Worm (Caenorhabditis elegans) whole organism, L2 larva: ENCODE results near the gene alkb-7.

Experiments
- C34F6.9 ChIP-seq: fragments of 150-350 bp; optimal IDR thresholded peaks from 2 replicates; lab custom pipeline; 2014; ENCODE audit warnings: missing biosample characterization, missing genetic modification characterization
- F13H6.1 ChIP-seq: sonication (generic microtip); optimal IDR thresholded peaks from 2 replicates; lab custom pipeline; 2016; ENCODE audit warnings: missing genetic modification characterization, missing compliant biosample characterization
- R02D3.7 ChIP-seq: fragments of 150-350 bp; optimal IDR thresholded peaks from 2 replicates; lab custom pipeline; 2014; ENCODE audit warnings: missing biosample characterization, missing genetic modification characterization
- ZK546.5 ChIP-seq: sonication (generic microtip); optimal IDR thresholded peaks from 2 replicates; lab custom pipeline; 2017; ENCODE audit warnings: missing biosample characterization, missing genetic modification characterization
- aly-2 ChIP-seq: fragments of 150-350 bp; optimal IDR thresholded peaks from 2 replicates; lab custom pipeline; 2014; ENCODE audit warnings: missing biosample characterization, missing genetic modification characterization
- ama-1 ChIP-seq: fragments of 150-350 bp; optimal IDR thresholded peaks from 2 replicates; lab custom pipeline; 2018; ENCODE audit warnings: inconsistent platforms
- blmp-1 ChIP-seq: sonication (generic microtip); optimal IDR thresholded peaks from 2 replicates; lab custom pipeline; 2017; ENCODE audit warnings: missing genetic modification characterization, mild to moderate bottlenecking, missing compliant biosample characterization, antibody characterized with exemption, moderate library complexity; ENCODE audit not compliant: insufficient read depth
- ceh-16 ChIP-seq: fragments of 150-350 bp; optimal IDR thresholded peaks from 2 replicates; lab custom pipeline; 2014; ENCODE audit warnings: missing biosample characterization, missing genetic modification characterization
- crh-2 ChIP-seq: sonication (generic microtip); optimal IDR thresholded peaks from 2 replicates; lab custom pipeline; 2017; ENCODE audit warnings: missing biosample characterization, missing genetic modification characterization
- egl-27 ChIP-seq: sonication (generic microtip); optimal IDR thresholded peaks from 3 replicates; lab custom pipeline; 2017; ENCODE audit warnings: missing biosample characterization, missing genetic modification reagents, missing genetic modification characterization
- fos-1 ChIP-seq: fragments of 150-350 bp; optimal IDR thresholded peaks from 2 replicates; lab custom pipeline; 2014; ENCODE audit warnings: missing biosample characterization, missing genetic modification characterization
- gmeb-1 ChIP-seq: fragments of 150-350 bp; optimal IDR thresholded peaks from 2 replicates; lab custom pipeline; 2014; ENCODE audit warnings: missing biosample characterization, missing genetic modification characterization
- lin-11 ChIP-seq: fragments of 150-350 bp; sonication (generic microtip); optimal IDR thresholded peaks from 2 replicates; lab custom pipeline; 2014; ENCODE audit warnings: missing biosample characterization, missing genetic modification characterization, inconsistent platforms, mixed read lengths
- lin-13 ChIP-seq: fragments of 150-350 bp; optimal IDR thresholded peaks from 2 replicates; lab custom pipeline; 2014; ENCODE audit warnings: missing biosample characterization, missing genetic modification reagents, missing genetic modification characterization
- lin-39 ChIP-seq: fragments of 150-350 bp; optimal IDR thresholded peaks from 2 replicates; lab custom pipeline; 2014; ENCODE audit warnings: missing biosample characterization, missing genetic modification reagents, missing genetic modification characterization
- lsy-2 ChIP-seq, 2 experiments: fragments of 150-350 bp in 1 of 2; sonication (generic microtip) in 1 of 2; optimal IDR thresholded peaks; 2 replicates each; lab custom pipeline; 2014 to 2017; ENCODE audit warnings: missing biosample characterization in 2 of 2, missing genetic modification characterization in 2 of 2
- mab-5 ChIP-seq: fragments of 150-350 bp; optimal IDR thresholded peaks from 2 replicates; lab custom pipeline; 2014; ENCODE audit warnings: missing biosample characterization, missing genetic modification characterization
- mbf-1 ChIP-seq: sonication (generic microtip); optimal IDR thresholded peaks from 2 replicates; lab custom pipeline; 2017; ENCODE audit warnings: missing biosample characterization, missing genetic modification characterization
- mdl-1 ChIP-seq, 2 experiments: fragments of 150-350 bp in 1 of 2; sonication (generic microtip) in 1 of 2; optimal IDR thresholded peaks; 2 replicates each; lab custom pipeline; 2017; ENCODE audit warnings: missing biosample characterization in 2 of 2, missing genetic modification characterization in 2 of 2
- nhr-11 ChIP-seq: fragments of 150-350 bp; optimal IDR thresholded peaks from 2 replicates; lab custom pipeline; 2014; ENCODE audit warnings: missing biosample characterization, missing genetic modification characterization
- nhr-12 ChIP-seq: fragments of 150-350 bp; optimal IDR thresholded peaks from 2 replicates; lab custom pipeline; 2014; ENCODE audit warnings: missing biosample characterization, missing genetic modification characterization
- nhr-129 ChIP-seq: fragments of 150-350 bp; optimal IDR thresholded peaks from 2 replicates; lab custom pipeline; 2014; ENCODE audit warnings: missing biosample characterization, missing genetic modification characterization
- nhr-21 ChIP-seq: fragments of 150-350 bp; optimal IDR thresholded peaks from 2 replicates; lab custom pipeline; 2014; ENCODE audit warnings: missing biosample characterization, missing genetic modification characterization
- nhr-237 ChIP-seq: fragments of 150-350 bp; optimal IDR thresholded peaks from 2 replicates; lab custom pipeline; 2014; ENCODE audit warnings: missing biosample characterization, missing genetic modification characterization
- nhr-25 ChIP-seq: fragments of 150-350 bp; sonication (generic microtip); optimal IDR thresholded peaks from 3 replicates; lab custom pipeline; 2014; ENCODE audit warnings: missing biosample characterization, missing genetic modification characterization
- nhr-6 ChIP-seq: fragments of 150-350 bp; optimal IDR thresholded peaks from 2 replicates; lab custom pipeline; 2014; ENCODE audit warnings: missing biosample characterization, missing genetic modification characterization
- sem-4 ChIP-seq: fragments of 150-350 bp; optimal IDR thresholded peaks from 2 replicates; lab custom pipeline; 2014; ENCODE audit warnings: missing biosample characterization, missing genetic modification reagents, missing genetic modification characterization
- skn-1 ChIP-seq: sonication (generic microtip); optimal IDR thresholded peaks from 2 replicates; lab custom pipeline; 2017; ENCODE audit warnings: missing biosample characterization, missing genetic modification characterization
- sma-3 ChIP-seq: sonication (generic microtip); optimal IDR thresholded peaks from 2 replicates; lab custom pipeline; 2016; ENCODE audit warnings: missing genetic modification reagents, missing genetic modification characterization, missing compliant biosample characterization
- sma-9 ChIP-seq, 2 experiments: fragments of 150-350 bp in 1 of 2; sonication (generic microtip) in 1 of 2; optimal IDR thresholded peaks; 2 replicates each; lab custom pipeline; 2014 to 2016; ENCODE audit warnings: missing genetic modification characterization in 2 of 2, mild to moderate bottlenecking in 1 of 2, missing biosample characterization in 1 of 2, missing compliant biosample characterization in 1 of 2, missing genetic modification reagents in 1 of 2, moderate library complexity in 1 of 2
- snpc-4 ChIP-seq: fragments of 150-350 bp; optimal IDR thresholded peaks from 2 replicates; lab custom pipeline; 2014; ENCODE audit warnings: missing biosample characterization, missing genetic modification characterization
- unc-39 ChIP-seq: fragments of 150-350 bp; optimal IDR thresholded peaks from 2 replicates; lab custom pipeline; 2014; ENCODE audit warnings: missing biosample characterization, missing genetic modification characterization
- unc-55 ChIP-seq: fragments of 150-350 bp; sonication (generic microtip); optimal IDR thresholded peaks from 3 replicates; lab custom pipeline; 2014; ENCODE audit warnings: missing biosample characterization, missing genetic modification reagents, missing genetic modification characterization
- zag-1 ChIP-seq: fragments of 150-350 bp; optimal IDR thresholded peaks from 2 replicates; lab custom pipeline; 2014; ENCODE audit warnings: missing biosample characterization, missing genetic modification characterization
- ztf-11 ChIP-seq: sonication (generic microtip); optimal IDR thresholded peaks from 2 replicates; lab custom pipeline; 2017; ENCODE audit warnings: missing biosample characterization, missing genetic modification characterization

The alkb-7 gene

ce11 chrII:12810709-12811108 is 22.8 kb upstream of the alkb-7 start, which contains the start of gene Y46G5A.20:
TSS of gene Y46G5A.20 (plus strand) at chrII:12811009.
- TF ChIP-seq fos-1 (tag; lab: Kevin White, UChicago) (peak; percentile 5), blmp-1 (tag; lab: Kevin White, UChicago) (no peak)

- TF ChIP-seq egl-27 (no peak), nhr-129 (peak; percentile 72)
Observed at ce11 chrII:12809725-12810124, 21.8 kb upstream of the alkb-7 start.

- no peak for TF ChIP-seq mab-5 (tag; lab: Kevin White, UChicago)
- no peak for TF ChIP-seq sem-4
- TF ChIP-seq fos-1 (tag; lab: Kevin White, UChicago) = no peak
- no peak for TF ChIP-seq skn-1 (tag; lab: Kevin White, UChicago)
- TF ChIP-seq blmp-1 (tag; lab: Kevin White, UChicago) = no peak
Observed at ce11 chrII:12808746-12809145, 20.8 kb upstream of the alkb-7 start.

- TF ChIP-seq sma-9 (GFP tag; optimal IDR thresholded peaks at IDR 0.05; lab: Kevin White, UChicago) = no peak
- no peak for TF ChIP-seq sma-9 (tag; optimal IDR thresholded peaks at IDR 0.05; lab: Kevin White, UChicago)
- no peak for TF ChIP-seq nhr-25 (tag; lab: Kevin White, UChicago)
- no peak for TF ChIP-seq zag-1 (tag; lab: Kevin White, UChicago)
- TF ChIP-seq unc-55 (GFP tag; lab: Kevin White, UChicago) = no peak
- peak; percentile 36 for TF ChIP-seq fos-1 (tag; lab: Kevin White, UChicago)
- no peak for TF ChIP-seq nhr-12
Observed at ce11 chrII:12806602-12807182, 18.7 kb upstream of the alkb-7 start, which contains the start of gene spds-1. TSS of gene spds-1 (plus strand) at chrII:12806899.

DNA sequence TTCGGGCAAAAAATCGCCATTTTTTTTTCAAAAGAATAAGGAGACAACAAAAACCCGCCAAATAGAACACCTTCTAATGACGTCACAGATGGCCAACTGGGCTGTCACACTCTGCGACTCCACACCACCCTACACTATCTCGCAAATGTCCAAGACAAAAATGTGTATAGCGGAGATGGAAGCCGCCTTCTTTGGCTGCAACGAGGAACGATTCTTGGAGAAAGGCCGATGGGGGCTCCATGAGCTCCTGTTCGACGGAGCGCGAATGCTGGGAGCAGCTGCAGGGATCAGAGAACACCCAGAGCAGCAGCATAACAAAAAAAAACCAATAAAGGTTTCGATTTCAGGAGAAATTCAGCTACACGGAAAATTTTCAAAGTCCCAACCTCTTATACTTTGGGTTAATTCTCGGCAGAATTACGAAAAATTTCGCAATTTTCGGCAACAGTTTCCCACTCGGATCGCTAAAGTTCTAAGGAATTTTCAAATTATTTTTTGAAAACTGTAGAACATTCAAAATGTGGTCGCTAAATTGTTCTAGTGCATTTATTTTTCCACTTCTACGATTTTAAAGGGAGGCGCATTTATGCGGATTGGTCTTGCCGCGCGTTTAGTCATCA is 17.9 kb upstream of the alkb-7 start:
- TF ChIP-seq lin-11 (peak; percentile 45), mab-5 (tag; lab: Kevin White, UChicago) (no peak), ceh-16 (tag; lab: Kevin White, UChicago) (no peak), sma-3 (no peak), R02D3.7 (tag; lab: Kevin White, UChicago) (no peak), lsy-2 (tag; optimal IDR thresholded peaks at IDR 0.05; lab: Kevin White, UChicago) (peak; percentile 23 to 60), F13H6.1 (tag; lab: Kevin White, UChicago) (peak; percentile 35), nhr-11 (tag; lab: Kevin White, UChicago) (no peak), nhr-237 (tag; lab: Kevin White, UChicago) (no peak), mbf-1 (no peak), unc-55 (GFP tag; lab: Kevin White, UChicago) (peak; percentile 76), nhr-21 (tag; lab: Kevin White, UChicago) (no peak), ZK546.5 (tag; lab: Kevin White, UChicago) (no peak), nhr-6 (no peak), lin-13 (GFP tag; lab: Kevin White, UChicago) (peak; percentile 31), C34F6.9 (tag; lab: Kevin White, UChicago) (peak; percentile 58), egl-27 (peak; percentile 9), snpc-4 (tag; lab: Kevin White, UChicago) (no peak), nhr-129 (peak; percentile 54), zag-1 (tag; lab: Kevin White, UChicago) (peak; percentile 2), fos-1 (tag; lab: Kevin White, UChicago) (peak; percentile 11), gmeb-1 (tag; lab: Kevin White, UChicago) (no peak), aly-2 (tag; lab: Kevin White, UChicago) (no peak), crh-2 (tag; lab: Kevin White, UChicago) (peak; percentile 13)

DNA sequence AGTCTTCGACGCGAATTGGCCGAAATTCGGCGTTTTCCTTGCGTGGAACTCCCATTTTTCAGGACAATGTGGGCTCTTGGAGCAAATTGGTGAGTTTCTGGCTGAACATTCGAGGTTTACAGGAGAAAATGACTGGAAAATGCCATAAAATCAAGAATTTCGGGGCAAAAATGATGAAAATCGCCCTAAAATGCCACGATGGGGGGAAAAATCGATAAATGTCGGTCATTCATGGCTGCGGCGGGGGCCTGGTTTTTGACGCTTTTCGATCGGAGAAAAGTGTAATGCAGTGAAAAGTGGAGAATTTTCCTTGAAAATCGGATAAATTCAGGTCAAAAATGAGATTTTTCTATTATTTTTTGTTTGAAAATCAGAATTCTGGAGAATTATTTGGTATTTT is 17.2 kb upstream of the alkb-7 start, which contains the start of the genes Y46G5A.18 and Y46G5A.47:
Gene Y46G5A.18, minus strand, starts transcription at position 101 of the 400 bp plus-strand sequence.
Gene Y46G5A.47, minus strand, starts transcription at position 146 of the 400 bp plus-strand sequence.
- no peak for TF ChIP-seq lin-39 (tag; lab: Kevin White, UChicago)
- TF ChIP-seq mdl-1 (tag; optimal IDR thresholded peaks at IDR 0.05; lab: Kevin White, UChicago) = no peak
- no peak for TF ChIP-seq R02D3.7 (tag; lab: Kevin White, UChicago)
- TF ChIP-seq unc-39 = no peak
- TF ChIP-seq lin-13 (GFP tag; lab: Kevin White, UChicago) = no peak
- no peak for TF ChIP-seq ztf-11
- TF ChIP-seq lin-11 = no peak
- TF ChIP-seq aly-2 (tag; lab: Kevin White, UChicago) = no peak
- TF ChIP-seq ZK546.5 (tag; lab: Kevin White, UChicago) = no peak
- no peak for TF ChIP-seq ama-1 (lab: Kevin White, UChicago)
- TF ChIP-seq, all 48 proteins: peak for 0
